Fruit fly (Drosophila melanogaster): ENCODE data around the gene GAA1.

Gene GAA1

DNA sequence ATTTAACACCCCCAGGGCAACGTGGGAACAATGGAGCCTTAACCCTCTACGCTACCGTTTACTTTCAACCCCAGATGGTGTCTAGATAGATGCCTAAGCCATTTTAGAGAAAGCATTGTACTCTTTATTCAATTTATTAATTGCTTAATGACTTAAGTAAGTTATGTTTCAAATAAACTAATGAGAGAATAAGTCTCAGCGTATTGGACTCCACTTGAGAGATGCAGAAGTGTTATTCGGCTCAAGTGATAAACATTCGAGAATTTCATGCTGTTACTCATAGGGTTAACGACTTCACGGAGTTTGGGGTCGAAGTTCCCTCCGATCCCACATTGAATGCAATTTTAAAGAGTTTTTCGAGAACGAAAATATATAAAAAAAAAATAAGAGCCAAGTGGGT, 15.1 kb upstream of the GAA1 start:
- TF ChIP-seq HHEX (GFP tag; optimal IDR thresholded peaks at IDR 0.05) (no peak), Doc3 (GFP tag; IDR thresholded peaks at IDR 0.05; ENCODE audit: partially characterized antibody) (no peak), eve (GFP tag; optimal IDR thresholded peaks at IDR 0.05) (peak in 1 of 2 experiments; percentile 7), shn (GFP tag; optimal IDR thresholded peaks at IDR 0.05) (no peak), lbe (GFP tag; optimal IDR thresholded peaks at IDR 0.05) (no peak), unc-4 (GFP tag; IDR thresholded peaks at IDR 0.05; ENCODE audit: partially characterized antibody) (no peak), Nf-YA (GFP tag; IDR thresholded peaks at IDR 0.05) (no peak), CG16863 (GFP tag; optimal IDR thresholded peaks at IDR 0.05) (no peak), Drgx (GFP tag; IDR thresholded peaks at IDR 0.05) (0 out of 2 replicates have a peak, but pooled peaks have one; percentile 10), Hr51 (GFP tag; optimal IDR thresholded peaks at IDR 0.05) (no peak), bsh (GFP tag; optimal IDR thresholded peaks at IDR 0.05) (no peak), Hsf (GFP tag; optimal IDR thresholded peaks at IDR 0.05) (no peak), Oli (tag; optimal IDR thresholded peaks at IDR 0.05) (no peak)

DNA sequence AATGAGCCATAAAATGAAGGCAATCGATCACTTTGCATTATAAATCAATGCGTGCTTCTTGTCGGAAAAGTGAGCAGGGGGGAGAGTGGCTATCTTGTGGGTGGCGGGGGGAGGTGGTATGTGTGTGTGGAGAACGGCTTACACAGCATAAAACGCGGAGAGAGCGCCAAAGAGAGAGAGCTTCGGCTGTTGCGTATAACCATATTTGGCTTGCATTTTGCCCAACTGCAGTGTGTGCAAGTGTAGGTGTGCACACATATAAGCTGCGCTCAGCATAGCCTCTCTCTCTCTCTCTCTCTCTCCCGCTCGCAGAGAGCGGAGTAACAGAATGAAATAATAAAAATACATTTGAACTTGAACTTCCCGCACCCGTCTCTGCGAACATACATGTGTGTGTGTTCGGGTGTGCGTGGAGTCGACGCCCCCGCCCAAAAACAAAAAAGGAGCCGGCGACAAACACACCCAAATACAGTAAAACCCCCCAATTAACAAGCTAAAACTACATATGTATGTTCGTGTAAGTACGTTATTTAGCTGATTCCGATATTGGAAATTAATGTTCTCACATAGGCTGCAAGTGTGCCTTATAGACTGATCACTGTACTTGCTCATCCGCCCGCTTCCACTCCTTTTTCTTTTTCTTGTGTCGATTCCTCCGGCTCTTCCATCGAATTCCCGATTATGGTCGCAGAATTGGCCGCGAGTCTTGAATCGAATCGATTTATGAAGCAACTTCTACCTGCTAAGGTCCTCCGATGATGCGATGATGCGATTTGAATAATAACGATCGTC, 13.8 kb upstream of the GAA1 start:
- TF ChIP-seq ro (GFP tag; IDR thresholded peaks at IDR 0.05), result no peak
- 0 out of 4 replicates have a peak, but pooled peaks have one; percentile 23 for TF ChIP-seq Gug (GFP tag; IDR thresholded peaks at IDR 0.05)
- TF ChIP-seq CG10209 (GFP tag; optimal IDR thresholded peaks at IDR 0.05), result no peak
- peak; percentile 65 for TF ChIP-seq corto (GFP tag; optimal IDR thresholded peaks at IDR 0.05)
- peak; percentile 27; the same call in 1 of the 2 replicates for TF ChIP-seq sisA (GFP tag; IDR thresholded peaks at IDR 0.05)
- TF ChIP-seq Usf (GFP tag; optimal IDR thresholded peaks at IDR 0.05), result no peak
- peak; percentile 77; the same call in 2 of the 3 replicates for TF ChIP-seq zfh1 (GFP tag; IDR thresholded peaks at IDR 0.05)
- TF ChIP-seq CG12071 (GFP tag; optimal IDR thresholded peaks at IDR 0.05), result no peak
- TF ChIP-seq caup (GFP tag; optimal IDR thresholded peaks at IDR 0.05; ENCODE audit: severe bottlenecking), result no peak
- 0 out of 2 replicates have a peak, but pooled peaks have one; percentile 19 for TF ChIP-seq E2f1 (GFP tag; IDR thresholded peaks at IDR 0.05)
- TF ChIP-seq CG17328 (GFP tag; IDR thresholded peaks at IDR 0.05), result peak; percentile 43; the same call in 1 of the 2 replicates
- TF ChIP-seq tap (tag; optimal IDR thresholded peaks at IDR 0.05), result no peak
- no peak for TF ChIP-seq peb (GFP tag; IDR thresholded peaks at IDR 0.05)
- TF ChIP-seq sna (GFP tag; IDR thresholded peaks at IDR 0.05; ENCODE audit: partially characterized antibody), result 0 out of 2 replicates have a peak, but pooled peaks have one; percentile 19
- TF ChIP-seq CG12236 (GFP tag; optimal IDR thresholded peaks at IDR 0.05), result no peak
- TF ChIP-seq her (GFP tag; optimal IDR thresholded peaks at IDR 0.05), result peak; percentile 6
- TF ChIP-seq dpn (GFP tag; optimal IDR thresholded peaks at IDR 0.05), result peak in 1 of 2 experiments; percentile 7
- no peak for TF ChIP-seq Tbp (GFP tag; optimal IDR thresholded peaks at IDR 0.05)
- TF ChIP-seq phol (tag; optimal IDR thresholded peaks at IDR 0.05), result peak; percentile 8
- TF ChIP-seq CG17802 (tag; optimal IDR thresholded peaks at IDR 0.05), result no peak
- peak; percentile 46; the same call in 2 of the 3 replicates for TF ChIP-seq sr (GFP tag; IDR thresholded peaks at IDR 0.05)
- peak; percentile 34; the same call in 1 of the 2 replicates for TF ChIP-seq CG32532 (GFP tag; IDR thresholded peaks at IDR 0.05)
- TF ChIP-seq BEAF-32 (GFP tag; optimal IDR thresholded peaks at IDR 0.05), result no peak
- TF ChIP-seq B-H1 (GFP tag; IDR thresholded peaks at IDR 0.05), result no peak
- 0 out of 2 replicates have a peak, but pooled peaks have one; percentile 39 for TF ChIP-seq sens-2 (GFP tag; IDR thresholded peaks at IDR 0.05)
- peak; percentile 29 for TF ChIP-seq tin (GFP tag; optimal IDR thresholded peaks at IDR 0.05)
- TF ChIP-seq Sox102F (GFP tag; optimal IDR thresholded peaks at IDR 0.05), result no peak
- no peak for TF ChIP-seq Meics (GFP tag; optimal IDR thresholded peaks at IDR 0.05)
- no peak for TF ChIP-seq shn (GFP tag; optimal IDR thresholded peaks at IDR 0.05)
- no peak for TF ChIP-seq seq (GFP tag; IDR thresholded peaks at IDR 0.05)
- TF ChIP-seq BtbVII (GFP tag; optimal IDR thresholded peaks at IDR 0.05), result no peak
- TF ChIP-seq CG7357 (GFP tag; IDR thresholded peaks at IDR 0.05), result 0 out of 3 replicates have a peak, but pooled peaks have one; percentile 13
- TF ChIP-seq CG7839 (tag; optimal IDR thresholded peaks at IDR 0.05), result peak; percentile 18
- TF ChIP-seq Dll (GFP tag; IDR thresholded peaks at IDR 0.05; ENCODE audit: partially characterized antibody), result 0 out of 4 replicates have a peak, but pooled peaks have one; percentile 40
- no peak for TF ChIP-seq CG30403 (GFP tag; optimal IDR thresholded peaks at IDR 0.05)

All from whole organism, embryonic.